Worm (Caenorhabditis elegans) whole organism, L2 larva: ENCODE measurements around the gene D1025.10.

ENCODE experiments used
- C34F6.9 ChIP-seq: fragments of 150-350 bp; optimal IDR thresholded peaks from 2 replicates; lab custom pipeline; 2014; ENCODE audit warnings: missing biosample characterization, missing genetic modification characterization
- F13H6.1 ChIP-seq: sonication (generic microtip); optimal IDR thresholded peaks from 2 replicates; lab custom pipeline; 2016; ENCODE audit warnings: missing genetic modification characterization, missing compliant biosample characterization
- R02D3.7 ChIP-seq: fragments of 150-350 bp; optimal IDR thresholded peaks from 2 replicates; lab custom pipeline; 2014; ENCODE audit warnings: missing biosample characterization, missing genetic modification characterization
- Y55F3AM.14 ChIP-seq: fragments of 200-800 bp; sonication (Bioruptor generic); optimal IDR thresholded peaks from 2 replicates; lab custom pipeline; 2018; ENCODE audit warnings: mild to moderate bottlenecking, missing genetic modification characterization, missing compliant biosample characterization
- ZK546.5 ChIP-seq: sonication (generic microtip); optimal IDR thresholded peaks from 2 replicates; lab custom pipeline; 2017; ENCODE audit warnings: missing biosample characterization, missing genetic modification characterization
- aly-2 ChIP-seq: fragments of 150-350 bp; optimal IDR thresholded peaks from 2 replicates; lab custom pipeline; 2014; ENCODE audit warnings: missing biosample characterization, missing genetic modification characterization
- ama-1 ChIP-seq: fragments of 150-350 bp; optimal IDR thresholded peaks from 2 replicates; lab custom pipeline; 2018; ENCODE audit warnings: inconsistent platforms
- blmp-1 ChIP-seq: sonication (generic microtip); optimal IDR thresholded peaks from 2 replicates; lab custom pipeline; 2017; ENCODE audit warnings: missing genetic modification characterization, mild to moderate bottlenecking, missing compliant biosample characterization, antibody characterized with exemption, moderate library complexity; ENCODE audit not compliant: insufficient read depth
- ceh-16 ChIP-seq: fragments of 150-350 bp; optimal IDR thresholded peaks from 2 replicates; lab custom pipeline; 2014; ENCODE audit warnings: missing biosample characterization, missing genetic modification characterization
- ceh-82 ChIP-seq: fragments of 150-350 bp; optimal IDR thresholded peaks from 2 replicates; lab custom pipeline; 2014; ENCODE audit warnings: missing biosample characterization, missing genetic modification characterization
- crh-2 ChIP-seq: sonication (generic microtip); optimal IDR thresholded peaks from 2 replicates; lab custom pipeline; 2017; ENCODE audit warnings: missing biosample characterization, missing genetic modification characterization
- dmd-4 ChIP-seq: sonication (generic microtip); optimal IDR thresholded peaks from 2 replicates; lab custom pipeline; 2017; ENCODE audit warnings: missing biosample characterization, missing genetic modification characterization
- egl-27 ChIP-seq: sonication (generic microtip); optimal IDR thresholded peaks from 3 replicates; lab custom pipeline; 2017; ENCODE audit warnings: missing biosample characterization, missing genetic modification reagents, missing genetic modification characterization
- elt-1 ChIP-seq: fragments of 150-350 bp; optimal IDR thresholded peaks from 2 replicates; lab custom pipeline; 2014; ENCODE audit warnings: missing biosample characterization, missing genetic modification characterization
- elt-3 ChIP-seq: sonication (generic microtip); optimal IDR thresholded peaks from 2 replicates; lab custom pipeline; 2017; ENCODE audit warnings: missing biosample characterization, missing genetic modification characterization
- fos-1 ChIP-seq: fragments of 150-350 bp; optimal IDR thresholded peaks from 2 replicates; lab custom pipeline; 2014; ENCODE audit warnings: missing biosample characterization, missing genetic modification characterization
- gmeb-1 ChIP-seq: fragments of 150-350 bp; optimal IDR thresholded peaks from 2 replicates; lab custom pipeline; 2014; ENCODE audit warnings: missing biosample characterization, missing genetic modification characterization
- lin-11 ChIP-seq: fragments of 150-350 bp; sonication (generic microtip); optimal IDR thresholded peaks from 2 replicates; lab custom pipeline; 2014; ENCODE audit warnings: missing biosample characterization, missing genetic modification characterization, inconsistent platforms, mixed read lengths
- lin-13 ChIP-seq: fragments of 150-350 bp; optimal IDR thresholded peaks from 2 replicates; lab custom pipeline; 2014; ENCODE audit warnings: missing biosample characterization, missing genetic modification reagents, missing genetic modification characterization
- lin-39 ChIP-seq: fragments of 150-350 bp; optimal IDR thresholded peaks from 2 replicates; lab custom pipeline; 2014; ENCODE audit warnings: missing biosample characterization, missing genetic modification reagents, missing genetic modification characterization
- lsy-2 ChIP-seq, 2 experiments: fragments of 150-350 bp in 1 of 2; sonication (generic microtip) in 1 of 2; optimal IDR thresholded peaks; 2 replicates each; lab custom pipeline; 2014 to 2017; ENCODE audit warnings: missing biosample characterization in 2 of 2, missing genetic modification characterization in 2 of 2
- mab-5 ChIP-seq: fragments of 150-350 bp; optimal IDR thresholded peaks from 2 replicates; lab custom pipeline; 2014; ENCODE audit warnings: missing biosample characterization, missing genetic modification characterization
- mdl-1 ChIP-seq, 2 experiments: fragments of 150-350 bp in 1 of 2; sonication (generic microtip) in 1 of 2; optimal IDR thresholded peaks; 2 replicates each; lab custom pipeline; 2017; ENCODE audit warnings: missing biosample characterization in 2 of 2, missing genetic modification characterization in 2 of 2
- nhr-10 ChIP-seq: sonication (generic microtip); optimal IDR thresholded peaks from 2 replicates; lab custom pipeline; 2017; ENCODE audit warnings: missing biosample characterization, missing genetic modification characterization
- nhr-11 ChIP-seq: fragments of 150-350 bp; optimal IDR thresholded peaks from 2 replicates; lab custom pipeline; 2014; ENCODE audit warnings: missing biosample characterization, missing genetic modification characterization
- nhr-12 ChIP-seq: fragments of 150-350 bp; optimal IDR thresholded peaks from 2 replicates; lab custom pipeline; 2014; ENCODE audit warnings: missing biosample characterization, missing genetic modification characterization
- nhr-129 ChIP-seq: fragments of 150-350 bp; optimal IDR thresholded peaks from 2 replicates; lab custom pipeline; 2014; ENCODE audit warnings: missing biosample characterization, missing genetic modification characterization
- nhr-21 ChIP-seq: fragments of 150-350 bp; optimal IDR thresholded peaks from 2 replicates; lab custom pipeline; 2014; ENCODE audit warnings: missing biosample characterization, missing genetic modification characterization
- nhr-23 ChIP-seq: fragments of 150-350 bp; optimal IDR thresholded peaks from 2 replicates; lab custom pipeline; 2014; ENCODE audit warnings: missing biosample characterization, missing genetic modification reagents, missing genetic modification characterization
- nhr-237 ChIP-seq: fragments of 150-350 bp; optimal IDR thresholded peaks from 2 replicates; lab custom pipeline; 2014; ENCODE audit warnings: missing biosample characterization, missing genetic modification characterization
- nhr-25 ChIP-seq: fragments of 150-350 bp; sonication (generic microtip); optimal IDR thresholded peaks from 3 replicates; lab custom pipeline; 2014; ENCODE audit warnings: missing biosample characterization, missing genetic modification characterization
- nhr-6 ChIP-seq: fragments of 150-350 bp; optimal IDR thresholded peaks from 2 replicates; lab custom pipeline; 2014; ENCODE audit warnings: missing biosample characterization, missing genetic modification characterization
- nhr-77 ChIP-seq: fragments of 150-350 bp; optimal IDR thresholded peaks from 2 replicates; lab custom pipeline; 2014; ENCODE audit warnings: missing biosample characterization, missing genetic modification characterization
- peb-1 ChIP-seq: fragments of 150-350 bp; optimal IDR thresholded peaks from 2 replicates; lab custom pipeline; 2014; ENCODE audit warnings: missing biosample characterization, missing genetic modification characterization
- sem-4 ChIP-seq: fragments of 150-350 bp; optimal IDR thresholded peaks from 2 replicates; lab custom pipeline; 2014; ENCODE audit warnings: missing biosample characterization, missing genetic modification reagents, missing genetic modification characterization
- skn-1 ChIP-seq: sonication (generic microtip); optimal IDR thresholded peaks from 2 replicates; lab custom pipeline; 2017; ENCODE audit warnings: missing biosample characterization, missing genetic modification characterization
- sma-3 ChIP-seq: sonication (generic microtip); optimal IDR thresholded peaks from 2 replicates; lab custom pipeline; 2016; ENCODE audit warnings: missing genetic modification reagents, missing genetic modification characterization, missing compliant biosample characterization
- sma-9 ChIP-seq, 2 experiments: fragments of 150-350 bp in 1 of 2; sonication (generic microtip) in 1 of 2; optimal IDR thresholded peaks; 2 replicates each; lab custom pipeline; 2014 to 2016; ENCODE audit warnings: missing genetic modification characterization in 2 of 2, mild to moderate bottlenecking in 1 of 2, missing biosample characterization in 1 of 2, missing compliant biosample characterization in 1 of 2, missing genetic modification reagents in 1 of 2, moderate library complexity in 1 of 2
- unc-39 ChIP-seq: fragments of 150-350 bp; optimal IDR thresholded peaks from 2 replicates; lab custom pipeline; 2014; ENCODE audit warnings: missing biosample characterization, missing genetic modification characterization
- unc-55 ChIP-seq: fragments of 150-350 bp; sonication (generic microtip); optimal IDR thresholded peaks from 3 replicates; lab custom pipeline; 2014; ENCODE audit warnings: missing biosample characterization, missing genetic modification reagents, missing genetic modification characterization
- unc-62 ChIP-seq: fragments of 150-350 bp; optimal IDR thresholded peaks from 2 replicates; lab custom pipeline; 2014; ENCODE audit warnings: missing biosample characterization, missing genetic modification reagents, missing genetic modification characterization
- zag-1 ChIP-seq: fragments of 150-350 bp; optimal IDR thresholded peaks from 2 replicates; lab custom pipeline; 2014; ENCODE audit warnings: missing biosample characterization, missing genetic modification characterization
- ztf-1 ChIP-seq: fragments of 200-800 bp; sonication (Bioruptor generic); conservative IDR thresholded peaks from 2 replicates; pipeline ENCODE4 v1.3.6; 2022; ENCODE audit warnings: missing genetic modification characterization, missing compliant biosample characterization
- ztf-4 ChIP-seq: fragments of 150-350 bp; optimal IDR thresholded peaks from 2 replicates; lab custom pipeline; 2014; ENCODE audit warnings: missing biosample characterization, missing genetic modification characterization

D1025.10 gene

ce11 chrX:14561416-14561973 is 44.8 kb downstream of the D1025.10 start:
- TF ChIP-seq R02D3.7 (tag; lab: Kevin White, UChicago) (no peak), gmeb-1 (tag; lab: Kevin White, UChicago) (no peak), dmd-4 (no peak), lin-11 (tag; lab: Kevin White, UChicago) (peak; percentile 30), C34F6.9 (tag; lab: Kevin White, UChicago) (peak; percentile 51), ztf-4 (tag; lab: Kevin White, UChicago) (peak; percentile 45), sem-4 (tag; lab: Kevin White, UChicago) (peak; percentile 73), ama-1 (lab: Kevin White, UChicago) (no peak), nhr-129 (tag; lab: Kevin White, UChicago) (peak; percentile 79), ZK546.5 (no peak), Y55F3AM.14 (peak; percentile 75), unc-62 (no peak), mdl-1 (tag; optimal IDR thresholded peaks at IDR 0.05; lab: Kevin White, UChicago) (peak; percentile 69 to 82), zag-1 (peak; percentile 87), lin-13 (peak; percentile 47), sma-9 (GFP tag; optimal IDR thresholded peaks at IDR 0.05; lab: Kevin White, UChicago) (peak; percentile 97), sma-9 (tag; optimal IDR thresholded peaks at IDR 0.05; lab: Kevin White, UChicago) (no peak), crh-2 (tag; lab: Kevin White, UChicago) (peak; percentile 77), elt-3 (tag; lab: Kevin White, UChicago) (no peak), fos-1 (peak; percentile 46), skn-1 (tag; lab: Kevin White, UChicago) (no peak), lsy-2 (tag; optimal IDR thresholded peaks at IDR 0.05; lab: Kevin White, UChicago) (peak in 1 of 2 experiments; percentile 62), nhr-6 (tag; lab: Kevin White, UChicago) (peak; percentile 58), nhr-77 (no peak), nhr-12 (tag; lab: Kevin White, UChicago) (no peak), unc-55 (GFP tag; lab: Kevin White, UChicago) (peak; percentile 67), aly-2 (no peak), sma-3 (peak; percentile 50), mab-5 (tag; lab: Kevin White, UChicago) (peak; percentile 60), ceh-16 (tag; lab: Kevin White, UChicago) (peak; percentile 12), elt-1 (tag; lab: Kevin White, UChicago) (no peak), nhr-237 (no peak), ceh-82 (no peak), blmp-1 (tag; lab: Kevin White, UChicago) (peak; percentile 92), unc-39 (tag; lab: Kevin White, UChicago) (no peak), F13H6.1 (tag; lab: Kevin White, UChicago) (peak; percentile 87), nhr-25 (tag; lab: Kevin White, UChicago) (peak; percentile 24), lin-39 (tag; lab: Kevin White, UChicago) (no peak), nhr-10 (tag; lab: Kevin White, UChicago) (no peak), nhr-21 (tag; lab: Kevin White, UChicago) (peak; percentile 60), nhr-23 (tag; lab: Kevin White, UChicago) (no peak), peb-1 (tag; lab: Kevin White, UChicago) (no peak), egl-27 (tag; lab: Kevin White, UChicago) (peak; percentile 74), ztf-1 (GFP tag; lab: Robert Waterston, UW) (no peak), nhr-11 (tag; lab: Kevin White, UChicago) (no peak)
